Worm (Caenorhabditis elegans) whole organism, L4 larva: ENCODE results near the gene Y41D4A.1.
"Not testable (repeated sequence)": the region's sequence is repeated elsewhere in the genome, so short reads cannot be mapped to it uniquely, and the experiment has no call there.

Source experiments
- F10B5.3 ChIP-seq: sonication (generic microtip); optimal IDR thresholded peaks from 2 replicates; lab custom pipeline; 2016; ENCODE audit warnings: mild to moderate bottlenecking, missing genetic modification characterization, missing compliant biosample characterization
- F26F4.8 ChIP-seq: fragments of 200-800 bp; sonication (Bioruptor generic); conservative IDR thresholded peaks from 2 replicates; pipeline ENCODE4 v1.3.6; 2022; ENCODE audit warnings: missing genetic modification characterization, missing compliant biosample characterization
- F44E2.7 ChIP-seq: fragments of 200-800 bp; sonication (Bioruptor generic); IDR thresholded peaks from 2 replicates; pipeline ENCODE4 v2.1.2; 2022; ENCODE audit warnings: missing genetic modification characterization, missing compliant biosample characterization
- Y5F2A.4 ChIP-seq: fragments of 200-800 bp; sonication (Bioruptor generic); optimal IDR thresholded peaks from 2 replicates; lab custom pipeline; 2018; ENCODE audit warnings: mild to moderate bottlenecking, missing genetic modification characterization, missing compliant biosample characterization
- aly-2 ChIP-seq: sonication (generic microtip); optimal IDR thresholded peaks from 2 replicates; lab custom pipeline; 2018; ENCODE audit warnings: missing biosample characterization, missing genetic modification characterization
- ama-1 ChIP-seq: fragments of 150-350 bp; optimal IDR thresholded peaks from 2 replicates; lab custom pipeline; 2014; ENCODE audit warnings: inconsistent platforms, mixed read lengths
- arid-1 ChIP-seq: fragments of 200-800 bp; sonication (Bioruptor generic); conservative IDR thresholded peaks from 2 replicates; pipeline ENCODE4 v1.3.6; 2022; ENCODE audit warnings: missing genetic modification reagents, missing genetic modification characterization, missing compliant biosample characterization
- attf-4 ChIP-seq: sonication (generic microtip); optimal IDR thresholded peaks from 3 replicates; lab custom pipeline; 2017; ENCODE audit warnings: missing biosample characterization, missing genetic modification characterization
- ceh-20 ChIP-seq: fragments of 200-800 bp; sonication (Bioruptor generic); IDR thresholded peaks from 2 replicates; pipeline ENCODE4 v1.3.6; 2022; ENCODE audit warnings: missing genetic modification reagents, missing genetic modification characterization, missing compliant biosample characterization
- daf-16 ChIP-seq, 3 experiments: sonication (generic microtip); optimal IDR thresholded peaks; 2 replicates each; lab custom pipeline; 2016 to 2017; ENCODE audit warnings: missing genetic modification characterization in 3 of 3, missing genetic modification reagents in 3 of 3, mild to moderate bottlenecking in 2 of 3, missing compliant biosample characterization in 2 of 3, missing biosample characterization in 1 of 3, moderate library complexity in 1 of 3
- daf-8 ChIP-seq: fragments of 200-800 bp; sonication (Bioruptor generic); IDR thresholded peaks from 2 replicates; pipeline ENCODE4 v1.3.6; 2022; ENCODE audit warnings: missing genetic modification characterization, missing compliant biosample characterization
- dmd-8 ChIP-seq: fragments of 200-800 bp; sonication (Bioruptor generic); IDR thresholded peaks from 2 replicates; pipeline ENCODE4 v1.3.6; 2022; ENCODE audit warnings: missing genetic modification characterization, missing compliant biosample characterization
- dpl-1 ChIP-seq: fragments of 150-350 bp; optimal IDR thresholded peaks from 2 replicates; lab custom pipeline; 2014; ENCODE audit warnings: missing biosample characterization, missing genetic modification reagents, missing genetic modification characterization
- fkh-10 ChIP-seq: fragments of 150-350 bp; optimal IDR thresholded peaks from 2 replicates; lab custom pipeline; 2014; ENCODE audit warnings: missing biosample characterization, missing genetic modification reagents, missing genetic modification characterization
- fos-1 ChIP-seq: fragments of 150-350 bp; optimal IDR thresholded peaks from 2 replicates; lab custom pipeline; 2014; ENCODE audit warnings: missing biosample characterization, missing genetic modification characterization
- hif-1 ChIP-seq, 2 experiments: sonication (generic microtip); optimal IDR thresholded peaks; 2 replicates each; lab custom pipeline; 2016 to 2017; ENCODE audit warnings: missing compliant biosample characterization in 2 of 2, missing genetic modification characterization in 2 of 2, missing genetic modification reagents in 2 of 2, missing genotype in 2 of 2, mild to moderate bottlenecking in 1 of 2
- hmg-1.1 ChIP-seq: fragments of 200-800 bp; sonication (Bioruptor generic); IDR thresholded peaks from 2 replicates; pipeline ENCODE4 v1.3.6; 2022; ENCODE audit warnings: missing genetic modification reagents, missing genetic modification characterization, missing compliant biosample characterization
- jun-1 ChIP-seq: fragments of 150-350 bp; optimal IDR thresholded peaks from 2 replicates; lab custom pipeline; 2014; ENCODE audit warnings: missing biosample characterization, missing genetic modification reagents, missing genetic modification characterization
- lin-15B ChIP-seq: fragments of 150-350 bp; sonication (generic microtip); optimal IDR thresholded peaks from 3 replicates; lab custom pipeline; 2014; ENCODE audit warnings: missing biosample characterization, missing genetic modification characterization
- lin-38 ChIP-seq: fragments of 200-800 bp; sonication (Bioruptor generic); IDR thresholded peaks from 2 replicates; pipeline ENCODE4 v1.3.6; 2022; ENCODE audit warnings: missing genetic modification reagents, missing genetic modification characterization, missing compliant biosample characterization
- lin-39 ChIP-seq: fragments of 150-350 bp; optimal IDR thresholded peaks from 2 replicates; lab custom pipeline; 2014; ENCODE audit warnings: missing biosample characterization, missing genetic modification reagents, missing genetic modification characterization
- lsy-2 ChIP-seq, 2 experiments: fragments of 150-350 bp in 1 of 2; sonication (generic microtip) in 1 of 2; optimal IDR thresholded peaks; 2 replicates each; lab custom pipeline; 2014 to 2017; ENCODE audit warnings: missing biosample characterization in 2 of 2, missing genetic modification characterization in 2 of 2
- madf-9 ChIP-seq: fragments of 200-800 bp; sonication (Bioruptor generic); conservative IDR thresholded peaks from 2 replicates; pipeline ENCODE4 v1.3.6; 2022; ENCODE audit warnings: missing genetic modification reagents, missing genetic modification characterization, missing compliant biosample characterization
- mes-2 ChIP-seq: sonication (generic microtip); optimal IDR thresholded peaks from 2 replicates; lab custom pipeline; 2016; ENCODE audit warnings: missing genotype, mild to moderate bottlenecking, missing genetic modification characterization, missing compliant biosample characterization; ENCODE audit not compliant: poor library complexity, severe bottlenecking
- mxl-2 ChIP-seq: fragments of 200-800 bp; sonication (Bioruptor generic); conservative IDR thresholded peaks from 2 replicates; pipeline ENCODE4 v1.3.6; 2022; ENCODE audit warnings: missing genetic modification reagents, missing genetic modification characterization, missing compliant biosample characterization
- mxl-3 ChIP-seq: fragments of 200-800 bp; sonication (Bioruptor generic); optimal IDR thresholded peaks from 2 replicates; lab custom pipeline; 2018; ENCODE audit warnings: mild to moderate bottlenecking, missing genetic modification characterization, missing compliant biosample characterization
- nhr-111 ChIP-seq: fragments of 200-800 bp; sonication (Bioruptor generic); optimal IDR thresholded peaks from 2 replicates; lab custom pipeline; 2018; ENCODE audit warnings: mild to moderate bottlenecking, missing genetic modification characterization, missing compliant biosample characterization
- nhr-25 ChIP-seq: sonication (generic microtip); optimal IDR thresholded peaks from 2 replicates; lab custom pipeline; 2017; ENCODE audit warnings: missing genetic modification characterization, mild to moderate bottlenecking, missing compliant biosample characterization, antibody characterized with exemption, moderate library complexity, borderline replicate concordance; ENCODE audit not compliant: insufficient read depth
- nhr-76 ChIP-seq: fragments of 150-350 bp; optimal IDR thresholded peaks from 2 replicates; lab custom pipeline; 2014; ENCODE audit warnings: missing biosample characterization, missing genetic modification characterization
- nhr-77 ChIP-seq: fragments of 150-350 bp; optimal IDR thresholded peaks from 2 replicates; lab custom pipeline; 2014; ENCODE audit warnings: missing biosample characterization, missing genetic modification characterization
- pha-4 ChIP-seq, 2 experiments: fragments of 150-350 bp in 1 of 2; fragments of 200-800 bp in 1 of 2; sonication (Bioruptor generic) in 1 of 2; IDR thresholded peaks in 1 of 2; optimal IDR thresholded peaks in 1 of 2; 2 replicates each; pipeline versions ENCODE4 v1.3.6 to Lab custom; 2014 to 2022; ENCODE audit warnings: missing genetic modification characterization in 2 of 2, missing genetic modification reagents in 2 of 2, missing biosample characterization in 1 of 2, missing compliant biosample characterization in 1 of 2
- pqm-1 ChIP-seq: sonication (generic microtip); optimal IDR thresholded peaks from 2 replicates; lab custom pipeline; 2017; ENCODE audit warnings: missing biosample characterization, missing genetic modification characterization
- sdz-12 ChIP-seq: fragments of 200-800 bp; sonication (Bioruptor generic); optimal IDR thresholded peaks from 2 replicates; lab custom pipeline; 2018; ENCODE audit warnings: mild to moderate bottlenecking, missing genetic modification characterization, missing compliant biosample characterization
- set-16 ChIP-seq: fragments of 200-800 bp; sonication (Bioruptor generic); IDR thresholded peaks from 2 replicates; pipeline ENCODE4 v1.3.6; 2022; ENCODE audit warnings: missing genetic modification reagents, missing genetic modification characterization, missing compliant biosample characterization
- snpc-1.2 ChIP-seq: fragments of 200-800 bp; sonication (Bioruptor generic); IDR thresholded peaks from 2 replicates; pipeline ENCODE4 v1.3.6; 2022; ENCODE audit warnings: missing genetic modification reagents, missing genetic modification characterization, missing compliant biosample characterization
- tra-1 ChIP-seq: fragments of 200-800 bp; sonication (Bioruptor generic); IDR thresholded peaks from 2 replicates; pipeline ENCODE4 v1.3.6; 2022; ENCODE audit warnings: missing genetic modification reagents, missing genetic modification characterization, missing compliant biosample characterization
- unc-130 ChIP-seq: sonication (generic microtip); optimal IDR thresholded peaks from 2 replicates; lab custom pipeline; 2016; ENCODE audit warnings: missing genetic modification reagents, missing genetic modification characterization, missing compliant biosample characterization
- unc-39 ChIP-seq: sonication (generic microtip); optimal IDR thresholded peaks from 2 replicates; lab custom pipeline; 2017; ENCODE audit warnings: missing biosample characterization, missing genetic modification characterization
- vab-7 ChIP-seq: fragments of 200-800 bp; sonication (Bioruptor generic); IDR thresholded peaks from 2 replicates; pipeline ENCODE4 v1.3.6; 2022; ENCODE audit warnings: missing genetic modification reagents, missing genetic modification characterization, missing compliant biosample characterization
- zfp-3 ChIP-seq: fragments of 200-800 bp; sonication (Bioruptor generic); conservative IDR thresholded peaks from 2 replicates; pipeline ENCODE4 v1.3.6; 2022; ENCODE audit warnings: missing genetic modification reagents, missing genetic modification characterization, missing compliant biosample characterization
- zip-2 ChIP-seq: fragments of 150-350 bp; optimal IDR thresholded peaks from 2 replicates; lab custom pipeline; 2014; ENCODE audit warnings: missing biosample characterization, missing genetic modification characterization

The Y41D4A.1 gene

ce11 chrIV:1771843-1772242 lies at the start of gene Y41D4A.1:
Y41D4A.1 (plus strand) TSS chrIV:1772143.
- TF ChIP-seq zip-2 (no peak), hif-1 (tag; optimal IDR thresholded peaks at IDR 0.05; lab: Kevin White, UChicago) (no peak), jun-1 (no peak), mxl-3 (GFP tag; lab: Kevin White, UChicago) (no peak), attf-4 (tag; lab: Kevin White, UChicago) (no peak), mes-2 (no peak), zfp-3 (GFP tag; lab: Robert Waterston, UW) (no peak), nhr-111 (no peak), hmg-1.1 (GFP tag; lab: Robert Waterston, UW) (no peak), sdz-12 (GFP tag; lab: Kevin White, UChicago) (no peak), daf-16 (GFP tag; optimal IDR thresholded peaks at IDR 0.05; lab: Kevin White, UChicago) (no peak), daf-16 (tag; optimal IDR thresholded peaks at IDR 0.05; lab: Kevin White, UChicago) (no peak), F10B5.3 (no peak)

DNA sequence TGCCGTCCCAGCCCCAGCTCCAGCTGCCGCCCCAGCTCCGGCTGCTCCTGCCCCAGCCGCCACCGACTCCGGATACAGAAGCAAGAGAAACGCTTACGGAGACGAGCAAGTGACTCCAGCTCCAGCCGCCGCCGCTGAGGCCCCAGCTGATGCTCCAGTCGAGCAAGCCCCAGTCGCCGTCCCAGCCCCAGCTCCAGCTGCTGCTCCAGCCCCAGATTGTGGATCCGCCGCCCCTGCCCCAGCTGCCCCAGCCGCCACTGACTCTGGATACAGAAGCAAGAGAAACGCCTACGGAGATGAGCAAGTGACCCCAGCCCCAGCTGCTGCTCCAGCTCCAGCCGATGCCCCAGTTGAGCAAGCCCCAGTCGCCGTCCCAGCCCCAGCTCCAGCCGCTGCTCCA lies 49.5 kb upstream of the Y41D4A.1 start:
- TF ChIP-seq set-16 (GFP tag; lab: Robert Waterston, UW) = peak; percentile 99
- peak; percentile 60; the same call in 1 of the 2 replicates for TF ChIP-seq zfp-3 (GFP tag; lab: Robert Waterston, UW)
- 0 out of 2 replicates have a peak, but pooled peaks have one; percentile 36 for TF ChIP-seq dmd-8
- 0 out of 2 replicates have a peak, but pooled peaks have one; percentile 30 for TF ChIP-seq madf-9 (GFP tag; lab: Robert Waterston, UW)
- peak; percentile 50; the same call in 1 of the 2 replicates for TF ChIP-seq ceh-20 (GFP tag; lab: Robert Waterston, UW)
- TF ChIP-seq vab-7 (GFP tag; lab: Robert Waterston, UW) = 0 out of 2 replicates have a peak, but pooled peaks have one; percentile 25
- 0 out of 2 replicates have a peak, but pooled peaks have one; percentile 66 for TF ChIP-seq pha-4 (GFP tag; IDR thresholded peaks at IDR 0.05; lab: Robert Waterston, UW)
- TF ChIP-seq pha-4 (tag; optimal IDR thresholded peaks at IDR 0.05; lab: Kevin White, UChicago) = not testable (repeated sequence)
- TF ChIP-seq snpc-1.2 (GFP tag; lab: Robert Waterston, UW) = 0 out of 2 replicates have a peak, but pooled peaks have one; percentile 36
- TF ChIP-seq lin-38 (GFP tag; lab: Robert Waterston, UW) = peak; percentile 28
- peak; percentile 43; the same call in 1 of the 2 replicates for TF ChIP-seq F26F4.8

DNA sequence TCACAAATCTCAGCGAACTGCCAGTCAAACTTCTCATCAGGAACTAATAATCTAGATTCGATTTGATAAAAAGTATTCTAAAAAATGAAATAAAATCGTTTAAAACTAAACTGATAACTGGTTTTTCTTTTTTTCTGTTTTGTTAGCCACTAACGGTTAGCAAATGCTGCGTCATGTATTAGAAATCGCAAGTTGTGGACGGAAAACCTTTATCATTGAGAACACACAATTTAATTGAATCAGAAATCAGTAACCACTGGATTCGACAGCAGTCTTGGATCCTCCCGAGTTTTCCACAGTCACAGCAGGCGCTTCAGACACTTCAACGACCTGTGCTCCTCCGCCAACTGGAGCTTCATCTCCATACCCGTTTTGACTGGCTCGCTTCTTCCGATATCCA lies 49.0 kb upstream of the Y41D4A.1 start:
- TF ChIP-seq F10B5.3 = no peak
- peak; percentile 76 for TF ChIP-seq aly-2 (tag; lab: Kevin White, UChicago)
- TF ChIP-seq madf-9 (GFP tag; lab: Robert Waterston, UW) = 0 out of 2 replicates have a peak, but pooled peaks have one; percentile 6
- no peak for TF ChIP-seq fos-1 (tag; lab: Kevin White, UChicago)
- peak; percentile 46 for TF ChIP-seq ama-1 (lab: Kevin White, UChicago)
- 0 out of 2 replicates have a peak, but pooled peaks have one; percentile 6 for TF ChIP-seq mxl-2 (GFP tag; lab: Robert Waterston, UW)
- peak; percentile 89 for TF ChIP-seq zfp-3 (GFP tag; lab: Robert Waterston, UW)
- TF ChIP-seq lin-38 (GFP tag; lab: Robert Waterston, UW) = no peak
- no peak for TF ChIP-seq nhr-77 (tag; lab: Kevin White, UChicago)

ce11 chrIV:1724283-1724682 lies 47.7 kb upstream of the Y41D4A.1 start, which contains the start of gene epic-3:
epic-3 (minus strand) TSS chrIV:1724383.
- TF ChIP-seq zfp-3 (GFP tag; lab: Robert Waterston, UW) (0 out of 2 replicates have a peak, but pooled peaks have one; percentile 7), fkh-10 (GFP tag; lab: Kevin White, UChicago) (no peak), snpc-1.2 (GFP tag; lab: Robert Waterston, UW) (no peak)

DNA sequence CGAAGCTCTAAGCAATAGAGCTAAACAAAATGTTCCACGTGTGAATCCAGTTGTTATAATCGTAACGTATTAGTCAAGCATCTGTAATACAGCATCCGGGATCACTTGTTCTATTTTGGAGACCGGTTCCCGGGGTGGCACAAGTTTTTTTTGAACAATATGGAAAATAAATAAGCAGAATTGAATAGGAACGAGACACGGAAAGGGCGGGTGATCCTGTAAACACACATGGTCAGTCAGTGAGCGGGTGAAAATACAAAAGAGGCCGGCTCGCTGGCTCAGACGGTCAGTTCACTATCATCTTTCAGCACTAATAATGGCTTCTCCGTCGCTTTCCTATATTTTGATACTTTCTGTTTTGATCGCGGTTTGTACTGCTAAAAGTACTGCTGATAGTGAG lies 46.1 kb upstream of the Y41D4A.1 start, which contains the start of gene K08D12.8:
Gene K08D12.8 (plus strand): TSS at position 301 of the 400 bp plus-strand sequence.
- no peak for TF ChIP-seq dpl-1
- TF ChIP-seq pqm-1 = no peak
- no peak for TF ChIP-seq nhr-76 (tag; lab: Kevin White, UChicago)
- TF ChIP-seq fos-1 (tag; lab: Kevin White, UChicago) = no peak
- no peak for TF ChIP-seq lin-39 (tag; lab: Kevin White, UChicago)
- TF ChIP-seq lin-15B (tag; lab: Kevin White, UChicago) = no peak
- no peak for TF ChIP-seq tra-1 (GFP tag; lab: Robert Waterston, UW)
- no peak for TF ChIP-seq Y5F2A.4 (GFP tag; lab: Kevin White, UChicago)
- no peak for TF ChIP-seq arid-1 (GFP tag; lab: Robert Waterston, UW)
- TF ChIP-seq daf-8 (GFP tag; lab: Robert Waterston, UW) = no peak
- no peak for TF ChIP-seq zip-2
- no peak for TF ChIP-seq nhr-25
- TF ChIP-seq unc-130 (GFP tag; lab: Kevin White, UChicago) = no peak
- TF ChIP-seq lsy-2 (tag; optimal IDR thresholded peaks at IDR 0.05; lab: Kevin White, UChicago) = no peak
- no peak for TF ChIP-seq unc-39
- TF ChIP-seq F44E2.7 (GFP tag; lab: Robert Waterston, UW) = no peak
